Worm (Caenorhabditis elegans): ENCODE data around the gene top-3.

ce11 chrIII:11985066-11985465 lies 25.1 kb upstream of the top-3 start:
- no peak for TF ChIP-seq nhr-77 (tag; optimal IDR thresholded peaks at IDR 0.05)
- no peak for TF ChIP-seq nhr-237 (tag; optimal IDR thresholded peaks at IDR 0.05)
- TF ChIP-seq snpc-4 (tag; optimal IDR thresholded peaks at IDR 0.05), result no peak
- no peak for TF ChIP-seq ceh-82 (tag; optimal IDR thresholded peaks at IDR 0.05)
- TF ChIP-seq alr-1 (tag; optimal IDR thresholded peaks at IDR 0.05), result no peak

All from whole organism, L2 larva.